Worm (Caenorhabditis elegans) whole organism, young adult: ENCODE measurements around the gene F14D7.3.

Experiments
- C06A6.2 ChIP-seq: fragments of 200-800 bp; sonication (Bioruptor generic); conservative IDR thresholded peaks from 2 replicates; pipeline ENCODE4 v1.3.6; 2022; ENCODE audit warnings: missing genetic modification characterization, missing compliant biosample characterization
- D2030.7 ChIP-seq: fragments of 200-800 bp; sonication (Bioruptor generic); IDR thresholded peaks from 2 replicates; pipeline ENCODE4 v1.3.6; 2022; ENCODE audit warnings: missing genetic modification reagents, missing genetic modification characterization, missing compliant biosample characterization
- F10E7.11 ChIP-seq: sonication (generic microtip); optimal IDR thresholded peaks from 2 replicates; lab custom pipeline; 2017; ENCODE audit warnings: mild to moderate bottlenecking, missing genetic modification characterization, moderate library complexity, missing compliant biosample characterization
- F33H1.4 ChIP-seq: fragments of 200-800 bp; sonication (Bioruptor generic); IDR thresholded peaks from 2 replicates; pipeline ENCODE4 v1.3.6; 2022; ENCODE audit warnings: missing genetic modification reagents, missing genetic modification characterization, missing compliant biosample characterization
- F55B11.4 ChIP-seq: sonication (generic microtip); optimal IDR thresholded peaks from 2 replicates; lab custom pipeline; 2016; ENCODE audit warnings: missing compliant biosample characterization, missing genetic modification characterization, borderline replicate concordance; ENCODE audit not compliant: insufficient read depth
- T07F8.4 ChIP-seq: sonication (generic microtip); optimal IDR thresholded peaks from 2 replicates; lab custom pipeline; 2016; ENCODE audit warnings: mild to moderate bottlenecking, missing genetic modification characterization, moderate library complexity, missing compliant biosample characterization
- T26A5.8 ChIP-seq: sonication (generic microtip); optimal IDR thresholded peaks from 2 replicates; lab custom pipeline; 2016; ENCODE audit warnings: missing genetic modification characterization, missing compliant biosample characterization
- Y53G8AR.9 ChIP-seq: fragments of 200-800 bp; sonication (Bioruptor generic); conservative IDR thresholded peaks from 2 replicates; pipeline ENCODE4 v1.3.6; 2022; ENCODE audit warnings: missing genetic modification reagents, missing genetic modification characterization, missing compliant biosample characterization
- Y67H2A.10 ChIP-seq: fragments of 200-800 bp; sonication (Bioruptor generic); conservative IDR thresholded peaks from 2 replicates; pipeline ENCODE4 v1.3.6; 2022; ENCODE audit warnings: missing genetic modification reagents, missing genetic modification characterization, missing compliant biosample characterization
- Y95B8A.8 ChIP-seq: fragments of 200-800 bp; sonication (Bioruptor generic); IDR thresholded peaks from 2 replicates; pipeline ENCODE4 v1.3.6; 2022; ENCODE audit warnings: missing genetic modification reagents, missing genetic modification characterization, missing compliant biosample characterization
- ZK185.1 ChIP-seq: sonication (generic microtip); optimal IDR thresholded peaks from 2 replicates; lab custom pipeline; 2016; ENCODE audit warnings: mild to moderate bottlenecking, missing genetic modification characterization, missing compliant biosample characterization; ENCODE audit not compliant: poor library complexity, severe bottlenecking
- akir-1 ChIP-seq: fragments of 200-800 bp; sonication (Bioruptor generic); optimal IDR thresholded peaks from 2 replicates; lab custom pipeline; 2018; ENCODE audit warnings: mild to moderate bottlenecking, missing genetic modification characterization, moderate library complexity, missing compliant biosample characterization
- attf-5 ChIP-seq: fragments of 200-800 bp; sonication (Bioruptor generic); optimal IDR thresholded peaks from 2 replicates; lab custom pipeline; 2018; ENCODE audit warnings: mild to moderate bottlenecking, missing genetic modification characterization, missing compliant biosample characterization
- attf-6 ChIP-seq: fragments of 200-800 bp; sonication (Bioruptor generic); IDR thresholded peaks from 2 replicates; pipeline ENCODE4 v1.3.6; 2022; ENCODE audit warnings: missing genetic modification reagents, missing genetic modification characterization, missing compliant biosample characterization
- ceh-100 ChIP-seq: fragments of 200-800 bp; sonication (Bioruptor generic); IDR thresholded peaks from 2 replicates; pipeline ENCODE4 v1.3.6; 2022; ENCODE audit warnings: missing genetic modification reagents, missing genetic modification characterization, missing compliant biosample characterization
- ceh-27 ChIP-seq: fragments of 200-800 bp; sonication (Bioruptor generic); optimal IDR thresholded peaks from 2 replicates; lab custom pipeline; 2018; ENCODE audit warnings: mild to moderate bottlenecking, missing genetic modification characterization, moderate library complexity, missing compliant biosample characterization
- ceh-91 ChIP-seq: fragments of 200-800 bp; sonication (Bioruptor generic); IDR thresholded peaks from 2 replicates; pipeline ENCODE4 v1.3.6; 2022; ENCODE audit warnings: missing genetic modification reagents, missing genetic modification characterization, missing compliant biosample characterization
- dpl-1 ChIP-seq: fragments of 150-350 bp; optimal IDR thresholded peaks from 2 replicates; lab custom pipeline; 2014; ENCODE audit warnings: missing biosample characterization, missing genetic modification reagents, missing genetic modification characterization
- ekl-4 ChIP-seq: fragments of 200-800 bp; sonication (Bioruptor generic); IDR thresholded peaks from 2 replicates; pipeline ENCODE4 v1.3.6; 2022; ENCODE audit warnings: missing genetic modification reagents, missing genetic modification characterization, missing compliant biosample characterization
- him-1 ChIP-seq: sonication (generic microtip); optimal IDR thresholded peaks from 2 replicates; lab custom pipeline; 2016; ENCODE audit warnings: missing genotype, missing genetic modification reagents, missing genetic modification characterization, missing compliant biosample characterization
- hlh-12 ChIP-seq: sonication (generic microtip); optimal IDR thresholded peaks from 2 replicates; lab custom pipeline; 2016; ENCODE audit warnings: missing genetic modification characterization, missing compliant biosample characterization
- hrde-1 ChIP-seq: sonication (generic microtip); optimal IDR thresholded peaks from 2 replicates; lab custom pipeline; 2016; ENCODE audit warnings: missing genetic modification characterization, mild to moderate bottlenecking, missing compliant biosample characterization, moderate library complexity, missing genotype, missing genetic modification reagents, borderline replicate concordance
- hsf-1 ChIP-seq: fragments of 200-800 bp; sonication (Bioruptor generic); IDR thresholded peaks from 2 replicates; pipeline ENCODE4 v1.3.6; 2022; ENCODE audit warnings: missing genetic modification reagents, missing genetic modification characterization, missing compliant biosample characterization
- lin-40 ChIP-seq: sonication (generic microtip); optimal IDR thresholded peaks from 2 replicates; lab custom pipeline; 2016; ENCODE audit warnings: missing genetic modification characterization, mild to moderate bottlenecking, missing compliant biosample characterization, missing genotype, missing genetic modification reagents
- lsl-1 ChIP-seq: fragments of 200-800 bp; sonication (Bioruptor generic); optimal IDR thresholded peaks from 2 replicates; lab custom pipeline; 2018; ENCODE audit warnings: mild to moderate bottlenecking, missing genetic modification characterization, moderate library complexity, missing compliant biosample characterization
- lsy-27 ChIP-seq: sonication (generic microtip); optimal IDR thresholded peaks from 2 replicates; lab custom pipeline; 2017; ENCODE audit warnings: missing genetic modification characterization, mild to moderate bottlenecking, missing compliant biosample characterization, antibody characterized with exemption, missing genotype, borderline replicate concordance; ENCODE audit not compliant: insufficient read depth
- nfya-2 ChIP-seq: fragments of 200-800 bp; sonication (Bioruptor generic); IDR thresholded peaks from 2 replicates; pipeline ENCODE4 v1.3.6; 2022; ENCODE audit warnings: missing genetic modification reagents, missing genetic modification characterization, missing compliant biosample characterization
- nhr-120 ChIP-seq: fragments of 200-800 bp; sonication (Bioruptor generic); IDR thresholded peaks from 2 replicates; pipeline ENCODE4 v1.3.6; 2022; ENCODE audit warnings: missing genetic modification characterization, missing compliant biosample characterization
- nhr-179 ChIP-seq: sonication (generic microtip); optimal IDR thresholded peaks from 2 replicates; lab custom pipeline; 2016; ENCODE audit warnings: mild to moderate bottlenecking, missing genetic modification characterization, missing compliant biosample characterization
- nhr-80 ChIP-seq: sonication (generic microtip); optimal IDR thresholded peaks from 2 replicates; lab custom pipeline; 2016; ENCODE audit warnings: missing genetic modification characterization, missing compliant biosample characterization
- pha-4 ChIP-seq: fragments of 150-350 bp; sonication (generic microtip); optimal IDR thresholded peaks from 2 replicates; lab custom pipeline; 2014; ENCODE audit warnings: missing biosample characterization, missing genetic modification reagents, missing genetic modification characterization
- rec-8 ChIP-seq, 2 experiments: sonication (generic microtip); optimal IDR thresholded peaks; 2 replicates each; lab custom pipeline; 2016; ENCODE audit warnings: mild to moderate bottlenecking in 2 of 2, missing genetic modification characterization in 2 of 2, missing genetic modification reagents in 2 of 2, missing genotype in 2 of 2, missing biosample characterization in 1 of 2, missing compliant biosample characterization in 1 of 2, moderate library complexity in 1 of 2
- snpc-3.4 ChIP-seq: sonication (generic microtip); optimal IDR thresholded peaks from 2 replicates; lab custom pipeline; 2017; ENCODE audit warnings: missing genetic modification characterization, mild to moderate bottlenecking, missing compliant biosample characterization, antibody characterized with exemption, moderate library complexity, missing genotype, missing genetic modification reagents
- tlf-1 ChIP-seq: fragments of 200-800 bp; sonication (Bioruptor generic); optimal IDR thresholded peaks from 2 replicates; lab custom pipeline; 2018; ENCODE audit warnings: mild to moderate bottlenecking, missing genetic modification characterization, missing compliant biosample characterization
- ztf-6 ChIP-seq: fragments of 200-800 bp; sonication (Bioruptor generic); IDR thresholded peaks from 2 replicates; pipeline ENCODE4 v1.3.6; 2022; ENCODE audit warnings: missing genetic modification reagents, missing genetic modification characterization, missing compliant biosample characterization

The F14D7.3 gene

DNA sequence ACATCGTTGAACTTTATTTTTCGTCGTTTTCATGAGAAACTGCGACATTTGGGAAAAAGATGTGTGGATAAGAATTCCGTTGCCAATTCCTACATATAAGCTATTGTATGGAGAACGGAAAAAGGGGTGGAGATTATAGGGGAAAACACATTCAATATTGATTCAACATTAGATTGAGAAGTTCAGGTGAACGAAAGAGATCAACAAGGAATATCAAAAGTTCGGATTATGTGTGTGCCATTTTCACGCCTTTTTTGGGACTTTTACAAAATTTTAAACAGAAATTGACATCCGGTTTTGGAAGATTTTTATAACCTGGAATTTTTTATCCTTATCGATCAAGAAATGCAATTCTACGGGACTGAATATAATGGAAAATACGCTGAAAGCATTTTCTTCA is 31.2 kb downstream of the F14D7.3 start, which contains the start of gene F47B8.5:
TSS of gene F47B8.5 (minus strand) at position 101 of the 400 bp plus-strand sequence.
- TF ChIP-seq ZK185.1 (no peak), ekl-4 (GFP tag; lab: Robert Waterston, UW) (no peak), tlf-1 (GFP tag; lab: Kevin White, UChicago) (no peak), Y67H2A.10 (GFP tag; lab: Robert Waterston, UW) (no peak), C06A6.2 (no peak), ceh-27 (GFP tag; lab: Kevin White, UChicago) (no peak), hsf-1 (GFP tag; lab: Robert Waterston, UW) (no peak), F10E7.11 (no peak), Y53G8AR.9 (no peak), lsy-27 (tag; lab: Kevin White, UChicago) (no peak), hlh-12 (no peak), ceh-91 (no peak), T26A5.8 (no peak), nhr-80 (tag; lab: Kevin White, UChicago) (no peak)

DNA sequence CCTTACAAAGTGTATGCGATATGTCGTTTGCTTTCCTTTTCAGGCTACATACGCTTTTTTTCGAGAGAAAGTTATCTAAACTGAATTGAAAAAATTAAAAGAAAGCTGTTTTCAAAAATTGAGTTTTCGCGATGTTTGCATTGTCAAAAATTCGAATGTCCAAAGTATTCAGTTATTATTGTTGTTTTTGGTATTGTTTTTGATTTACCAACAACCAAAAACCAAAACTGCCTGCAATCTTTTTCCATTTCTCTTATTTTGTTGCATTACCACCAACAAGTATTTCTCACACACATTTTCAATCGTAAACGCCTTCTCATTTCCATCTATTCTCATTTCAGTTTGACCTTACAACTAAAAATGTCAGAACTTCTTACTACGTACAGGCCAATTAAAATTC is 32.2 kb downstream of the F14D7.3 start, which contains the start of gene pepm-1:
TSS of gene pepm-1 (plus strand) at position 301 of the 400 bp plus-strand sequence.
- TF ChIP-seq Y67H2A.10 (GFP tag; lab: Robert Waterston, UW) (no peak), lin-40 (tag; lab: Kevin White, UChicago) (no peak), ztf-6 (GFP tag; lab: Robert Waterston, UW) (no peak), F55B11.4 (tag; lab: Kevin White, UChicago) (no peak), T07F8.4 (no peak)

DNA sequence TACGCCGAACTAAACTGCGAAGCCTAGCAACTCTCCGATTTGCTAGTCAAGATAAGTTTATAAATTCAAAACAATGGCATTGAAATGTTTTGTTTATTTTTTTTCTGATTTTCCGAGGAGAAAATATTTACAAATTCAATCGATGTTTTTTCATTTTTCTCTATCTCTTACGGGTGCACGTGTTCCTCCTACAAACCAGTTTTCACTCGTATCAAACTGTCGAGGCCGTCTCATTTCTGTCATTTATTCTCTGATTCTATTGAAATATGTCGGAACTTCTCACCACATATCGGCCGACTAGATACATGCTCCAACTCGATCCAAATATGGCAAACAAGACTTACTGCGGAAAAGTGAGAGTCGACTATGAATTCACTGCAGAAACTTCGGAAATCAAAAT is 34.9 kb downstream of the F14D7.3 start, which contains the start of gene F47B8.8:
TSS of gene F47B8.8 (plus strand) at position 257 of the 400 bp plus-strand sequence.
- no peak for TF ChIP-seq snpc-3.4 (tag; lab: Kevin White, UChicago)
- no peak for TF ChIP-seq F33H1.4
- TF ChIP-seq ceh-100 (GFP tag; lab: Robert Waterston, UW): no peak
- TF ChIP-seq dpl-1 (GFP tag; lab: Kevin White, UChicago): no peak
- TF ChIP-seq lsl-1 (GFP tag; lab: Kevin White, UChicago): no peak
- TF ChIP-seq D2030.7: no peak
- no peak for TF ChIP-seq akir-1
- TF ChIP-seq attf-5: no peak
- no peak for TF ChIP-seq nhr-120 (GFP tag; lab: Robert Waterston, UW)
- no peak for TF ChIP-seq rec-8 (tag; optimal IDR thresholded peaks at IDR 0.05; lab: Kevin White, UChicago)
- TF ChIP-seq nfya-2 (GFP tag; lab: Robert Waterston, UW): no peak
- no peak for TF ChIP-seq hrde-1
- TF ChIP-seq tlf-1 (GFP tag; lab: Kevin White, UChicago): no peak
- no peak for TF ChIP-seq ceh-91
- no peak for TF ChIP-seq Y95B8A.8 (GFP tag; lab: Robert Waterston, UW)
- TF ChIP-seq him-1 (tag; lab: Kevin White, UChicago): no peak
- no peak for TF ChIP-seq attf-6

DNA sequence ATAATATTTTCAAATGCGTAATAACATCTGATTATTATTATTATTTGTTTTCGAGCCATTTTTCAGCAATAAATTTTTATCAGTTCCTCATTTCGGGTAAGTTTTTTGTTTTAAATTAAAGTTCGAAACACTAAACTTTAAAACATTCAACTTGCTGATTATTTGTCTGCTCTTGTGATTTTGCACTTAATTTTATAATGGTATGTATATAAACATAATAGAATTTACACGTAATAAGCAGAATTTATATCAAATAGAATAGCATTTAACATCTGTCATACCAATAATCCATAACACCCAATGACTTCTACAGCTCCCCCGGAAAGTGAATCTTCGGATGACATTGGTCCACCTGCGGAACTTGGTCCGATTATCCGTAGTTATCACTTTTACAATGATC is 36.5 kb downstream of the F14D7.3 start, which contains the start of gene srm-4:
TSS of gene srm-4 (plus strand) at position 301 of the 400 bp plus-strand sequence.
- TF ChIP-seq ceh-27 (GFP tag; lab: Kevin White, UChicago): no peak
- no peak for TF ChIP-seq rec-8 (tag; optimal IDR thresholded peaks at IDR 0.05; lab: Kevin White, UChicago)
- no peak for TF ChIP-seq nhr-179
- no peak for TF ChIP-seq pha-4 (tag; lab: Kevin White, UChicago)
